Worm (Caenorhabditis elegans) whole organism, young adult: ENCODE results near the gene tmem-24.

ENCODE experiments used
- F57A8.1 ChIP-seq: fragments of 200-800 bp; sonication (Bioruptor generic); optimal IDR thresholded peaks from 2 replicates; lab custom pipeline; 2018; ENCODE audit warnings: mild to moderate bottlenecking, missing genetic modification characterization, moderate library complexity, missing compliant biosample characterization
- Y53G8AR.9 ChIP-seq: fragments of 200-800 bp; sonication (Bioruptor generic); conservative IDR thresholded peaks from 2 replicates; pipeline ENCODE4 v1.3.6; 2022; ENCODE audit warnings: missing genetic modification reagents, missing genetic modification characterization, missing compliant biosample characterization
- ama-1 ChIP-seq, 3 experiments: fragments of 150-350 bp in 1 of 3; sonication (generic microtip) in 2 of 3; optimal IDR thresholded peaks; 2 replicates each; lab custom pipeline; 2014 to 2018; ENCODE audit warnings: missing biosample characterization in 2 of 3, missing genetic modification characterization in 2 of 3, missing genetic modification reagents in 2 of 3
- bed-2 ChIP-seq: fragments of 200-800 bp; sonication (Bioruptor generic); IDR thresholded peaks from 2 replicates; pipeline ENCODE4 v1.3.6; 2022; ENCODE audit warnings: missing genetic modification reagents, missing genetic modification characterization, missing compliant biosample characterization
- egl-18 ChIP-seq: fragments of 200-800 bp; sonication (Bioruptor generic); IDR thresholded peaks from 2 replicates; pipeline ENCODE4 v1.3.6; 2022; ENCODE audit warnings: missing genetic modification reagents, missing genetic modification characterization, missing compliant biosample characterization
- let-526 ChIP-seq: fragments of 200-800 bp; sonication (Bioruptor generic); IDR thresholded peaks from 2 replicates; pipeline ENCODE4 v1.3.6; 2022; ENCODE audit warnings: missing genetic modification reagents, missing genetic modification characterization, missing compliant biosample characterization
- lin-54 ChIP-seq: fragments of 200-800 bp; sonication (Bioruptor generic); optimal IDR thresholded peaks from 2 replicates; lab custom pipeline; 2018; ENCODE audit warnings: mild to moderate bottlenecking, missing genetic modification characterization, missing compliant biosample characterization
- madf-6 ChIP-seq: fragments of 200-800 bp; sonication (Bioruptor generic); IDR thresholded peaks from 2 replicates; pipeline ENCODE4 v1.3.6; 2022; ENCODE audit warnings: missing genetic modification reagents, missing genetic modification characterization, missing compliant biosample characterization
- nfya-2 ChIP-seq: fragments of 200-800 bp; sonication (Bioruptor generic); IDR thresholded peaks from 2 replicates; pipeline ENCODE4 v1.3.6; 2022; ENCODE audit warnings: missing genetic modification reagents, missing genetic modification characterization, missing compliant biosample characterization
- rcor-1 ChIP-seq: fragments of 200-800 bp; sonication (Bioruptor generic); IDR thresholded peaks from 2 replicates; pipeline ENCODE4 v1.3.6; 2022; ENCODE audit warnings: missing genetic modification reagents, missing genetic modification characterization, missing compliant biosample characterization
- snpc-3.4 ChIP-seq: sonication (generic microtip); optimal IDR thresholded peaks from 2 replicates; lab custom pipeline; 2017; ENCODE audit warnings: missing genetic modification characterization, mild to moderate bottlenecking, missing compliant biosample characterization, antibody characterized with exemption, moderate library complexity, missing genotype, missing genetic modification reagents
- snpc-4 ChIP-seq, 5 experiments: fragments of 150-350 bp in 1 of 5; sonication (generic microtip) in 4 of 5; optimal IDR thresholded peaks; 2 replicates each; lab custom pipeline; 2014 to 2018; ENCODE audit warnings: missing genetic modification characterization in 5 of 5, missing biosample characterization in 3 of 5, antibody characterized with exemption in 2 of 5, mild to moderate bottlenecking in 2 of 5, missing compliant biosample characterization in 2 of 5, missing genotype in 2 of 5, moderate library complexity in 2 of 5, missing genetic modification reagents in 1 of 5
- tlf-1 ChIP-seq: fragments of 200-800 bp; sonication (Bioruptor generic); optimal IDR thresholded peaks from 2 replicates; lab custom pipeline; 2018; ENCODE audit warnings: mild to moderate bottlenecking, missing genetic modification characterization, missing compliant biosample characterization
- unc-62 ChIP-seq: fragments of 150-350 bp; optimal IDR thresholded peaks from 2 replicates; lab custom pipeline; 2014; ENCODE audit warnings: missing biosample characterization, missing genetic modification reagents, missing genetic modification characterization

ce11 chrX:3630090-3630489 is 14.6 kb downstream of the tmem-24 start:
- TF ChIP-seq let-526 (GFP tag; lab: Robert Waterston, UW): no peak
- no peak for TF ChIP-seq Y53G8AR.9
- no peak for TF ChIP-seq bed-2
- TF ChIP-seq unc-62 (GFP tag; lab: Kevin White, UChicago): no peak
- TF ChIP-seq lin-54 (GFP tag; lab: Kevin White, UChicago): no peak
- no peak for TF ChIP-seq nfya-2 (GFP tag; lab: Robert Waterston, UW)
- no peak for TF ChIP-seq madf-6 (GFP tag; lab: Robert Waterston, UW)
- no peak for TF ChIP-seq F57A8.1 (GFP tag; lab: Kevin White, UChicago)
- TF ChIP-seq snpc-4 (GFP tag; optimal IDR thresholded peaks at IDR 0.05; lab: Kevin White, UChicago): no peak
- TF ChIP-seq snpc-4 (tag; optimal IDR thresholded peaks at IDR 0.05; lab: Kevin White, UChicago): no peak
- TF ChIP-seq rcor-1 (GFP tag; lab: Robert Waterston, UW): no peak
- TF ChIP-seq ama-1 (optimal IDR thresholded peaks at IDR 0.05; lab: Kevin White, UChicago): no peak
- no peak for TF ChIP-seq ama-1 (GFP tag; optimal IDR thresholded peaks at IDR 0.05; lab: Kevin White, UChicago)
- no peak for TF ChIP-seq egl-18
- TF ChIP-seq snpc-3.4: no peak
- no peak for TF ChIP-seq tlf-1 (GFP tag; lab: Kevin White, UChicago)
